Worm (Caenorhabditis elegans): ENCODE measurements around the gene grl-27.

grl-27 gene

DNA sequence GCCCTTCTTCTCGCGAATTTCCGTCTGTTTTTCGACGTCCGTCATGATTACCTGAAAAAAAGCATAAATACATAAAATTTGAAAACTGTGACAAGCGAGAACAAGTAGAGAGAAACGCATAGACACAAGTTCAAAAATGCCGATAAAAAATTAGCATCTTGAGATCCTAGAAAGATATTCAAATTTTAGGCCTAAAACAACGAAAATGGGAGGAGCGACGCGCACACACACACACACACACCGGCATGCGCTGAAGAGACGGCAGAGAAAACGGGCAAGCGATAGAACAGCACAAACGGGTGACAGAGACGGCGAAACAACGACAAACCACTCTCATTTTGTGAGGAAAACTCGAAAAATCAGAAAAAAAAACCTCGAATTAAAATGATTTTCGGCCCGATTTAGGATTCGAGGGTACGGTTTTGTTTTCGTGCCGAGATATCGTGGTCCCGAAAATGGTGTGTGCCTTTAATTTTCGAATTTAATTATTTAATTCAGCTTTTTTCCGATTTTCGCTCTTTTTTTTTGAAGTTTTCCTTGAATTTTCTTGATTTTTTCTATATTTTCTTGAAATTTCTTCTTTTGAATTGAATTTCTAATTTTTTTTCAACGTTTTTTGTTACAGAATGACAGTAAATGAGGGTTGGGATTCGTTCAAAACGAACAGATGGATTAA is 10.5 kb upstream of the grl-27 start, which contains the start of the genes rpl-11.1 and T22F3.2 (continued):
- no peak for TF ChIP-seq lin-15B (tag; optimal IDR thresholded peaks at IDR 0.05)
- no peak for TF ChIP-seq unc-98 (GFP tag; IDR thresholded peaks at IDR 0.05)
- TF ChIP-seq mdl-1 (tag; optimal IDR thresholded peaks at IDR 0.05), result peak in 1 of 2 experiments; percentile 26
- TF ChIP-seq unc-62 (GFP tag; optimal IDR thresholded peaks at IDR 0.05), result no peak
- TF ChIP-seq elt-2 (tag; optimal IDR thresholded peaks at IDR 0.05), result no peak
- no peak for TF ChIP-seq vab-15 (tag; optimal IDR thresholded peaks at IDR 0.05)
- TF ChIP-seq nhr-237 (tag; optimal IDR thresholded peaks at IDR 0.05), result no peak
- TF ChIP-seq egl-27 (tag; optimal IDR thresholded peaks at IDR 0.05), result no peak
- no peak for TF ChIP-seq nhr-19 (GFP tag; conservative IDR thresholded peaks at IDR 0.05)
- no peak for TF ChIP-seq hlh-17 (GFP tag; optimal IDR thresholded peaks at IDR 0.05; ENCODE audit: borderline replicate concordance)
- peak; percentile 43 for TF ChIP-seq rnt-1 (tag; optimal IDR thresholded peaks at IDR 0.05)
- no peak for TF ChIP-seq hlh-4 (tag; optimal IDR thresholded peaks at IDR 0.05)
- TF ChIP-seq pag-3 (tag; optimal IDR thresholded peaks at IDR 0.05; ENCODE audit: borderline replicate concordance, insufficient read depth), result no peak
- TF ChIP-seq lin-39 (tag; optimal IDR thresholded peaks at IDR 0.05), result no peak
- peak; percentile 32 for TF ChIP-seq lin-14 (GFP tag; optimal IDR thresholded peaks at IDR 0.05)
- TF ChIP-seq ceh-90 (tag; optimal IDR thresholded peaks at IDR 0.05), result no peak
- no peak for TF ChIP-seq zip-4 (GFP tag; optimal IDR thresholded peaks at IDR 0.05)
- no peak for TF ChIP-seq sup-37 (GFP tag; optimal IDR thresholded peaks at IDR 0.05)
- no peak for TF ChIP-seq fkh-8 (tag; optimal IDR thresholded peaks at IDR 0.05)
- TF ChIP-seq blmp-1 (tag; optimal IDR thresholded peaks at IDR 0.05), result no peak
- no peak for TF ChIP-seq mep-1 (tag; optimal IDR thresholded peaks at IDR 0.05)
- TF ChIP-seq unc-86 (tag; optimal IDR thresholded peaks at IDR 0.05), result no peak
- no peak for TF ChIP-seq grh-1 (GFP tag; IDR thresholded peaks at IDR 0.05)
- no peak for TF ChIP-seq ztf-11 (tag; optimal IDR thresholded peaks at IDR 0.05)
- TF ChIP-seq isw-1 (GFP tag; IDR thresholded peaks at IDR 0.05), result no peak
- no peak for TF ChIP-seq nhr-28 (tag; optimal IDR thresholded peaks at IDR 0.05)
- no peak for TF ChIP-seq nhr-12 (tag; optimal IDR thresholded peaks at IDR 0.05)
- TF ChIP-seq F16B12.6 (tag; optimal IDR thresholded peaks at IDR 0.05), result no peak
- TF ChIP-seq ceh-88 (GFP tag; IDR thresholded peaks at IDR 0.05), result no peak
- no peak for TF ChIP-seq snu-23 (GFP tag; optimal IDR thresholded peaks at IDR 0.05)
- TF ChIP-seq sptf-1 (tag; optimal IDR thresholded peaks at IDR 0.05), result no peak
- TF ChIP-seq nhr-47 (tag; optimal IDR thresholded peaks at IDR 0.05), result no peak
- TF ChIP-seq nhr-77 (tag; optimal IDR thresholded peaks at IDR 0.05), result no peak
- TF ChIP-seq nhr-76 (tag; optimal IDR thresholded peaks at IDR 0.05), result no peak
- no peak for TF ChIP-seq nhr-84 (tag; optimal IDR thresholded peaks at IDR 0.05)
- no peak for TF ChIP-seq C16A3.4 (tag; optimal IDR thresholded peaks at IDR 0.05)
- TF ChIP-seq fkh-4 (tag; optimal IDR thresholded peaks at IDR 0.05; ENCODE audit: borderline replicate concordance), result no peak
- TF ChIP-seq hpl-2 (GFP tag; optimal IDR thresholded peaks at IDR 0.05), result no peak
- TF ChIP-seq efl-1 (optimal IDR thresholded peaks at IDR 0.05), result peak; percentile 31 to 55
- TF ChIP-seq efl-1 (GFP tag; optimal IDR thresholded peaks at IDR 0.05 in 1 of 2), result peak in 1 of 2 experiments; percentile 33
- peak in 1 of 6 experiments; percentile 7 for TF ChIP-seq elt-3 (tag; optimal IDR thresholded peaks at IDR 0.05)
- no peak for TF ChIP-seq ets-5 (GFP tag; IDR thresholded peaks at IDR 0.05)
- TF ChIP-seq C34B4.2 (tag; optimal IDR thresholded peaks at IDR 0.05), result no peak
- TF ChIP-seq mef-2 (tag; optimal IDR thresholded peaks at IDR 0.05), result no peak
- TF ChIP-seq lsy-2 (tag; optimal IDR thresholded peaks at IDR 0.05), result peak in 1 of 2 experiments; percentile 30
- no peak for TF ChIP-seq Y116A8C.19 (tag; optimal IDR thresholded peaks at IDR 0.05; ENCODE audit: borderline replicate concordance)
- TF ChIP-seq skn-1 (tag; optimal IDR thresholded peaks at IDR 0.05), result no peak
- no peak for TF ChIP-seq ceh-8 (GFP tag; optimal IDR thresholded peaks at IDR 0.05)
